Worm (Caenorhabditis elegans) whole organism, L2 larva: Measurements from ENCODE around the gene VM106R.1.

Experiments used
- Y55F3AM.14 ChIP-seq: fragments of 200-800 bp; sonication (Bioruptor generic); optimal IDR thresholded peaks from 2 replicates; lab custom pipeline; 2018; ENCODE audit warnings: mild to moderate bottlenecking, missing genetic modification characterization, missing compliant biosample characterization
- aly-2 ChIP-seq: fragments of 150-350 bp; optimal IDR thresholded peaks from 2 replicates; lab custom pipeline; 2014; ENCODE audit warnings: missing biosample characterization, missing genetic modification characterization
- ama-1 ChIP-seq: fragments of 150-350 bp; optimal IDR thresholded peaks from 2 replicates; lab custom pipeline; 2018; ENCODE audit warnings: inconsistent platforms
- ceh-16 ChIP-seq: fragments of 150-350 bp; optimal IDR thresholded peaks from 2 replicates; lab custom pipeline; 2014; ENCODE audit warnings: missing biosample characterization, missing genetic modification characterization
- elt-3 ChIP-seq: sonication (generic microtip); optimal IDR thresholded peaks from 2 replicates; lab custom pipeline; 2017; ENCODE audit warnings: missing biosample characterization, missing genetic modification characterization
- fos-1 ChIP-seq: fragments of 150-350 bp; optimal IDR thresholded peaks from 2 replicates; lab custom pipeline; 2014; ENCODE audit warnings: missing biosample characterization, missing genetic modification characterization
- lin-39 ChIP-seq: fragments of 150-350 bp; optimal IDR thresholded peaks from 2 replicates; lab custom pipeline; 2014; ENCODE audit warnings: missing biosample characterization, missing genetic modification reagents, missing genetic modification characterization
- lsy-2 ChIP-seq, 2 experiments: fragments of 150-350 bp in 1 of 2; sonication (generic microtip) in 1 of 2; optimal IDR thresholded peaks; 2 replicates each; lab custom pipeline; 2014 to 2017; ENCODE audit warnings: missing biosample characterization in 2 of 2, missing genetic modification characterization in 2 of 2
- nhr-11 ChIP-seq: fragments of 150-350 bp; optimal IDR thresholded peaks from 2 replicates; lab custom pipeline; 2014; ENCODE audit warnings: missing biosample characterization, missing genetic modification characterization
- nhr-77 ChIP-seq: fragments of 150-350 bp; optimal IDR thresholded peaks from 2 replicates; lab custom pipeline; 2014; ENCODE audit warnings: missing biosample characterization, missing genetic modification characterization
- sma-9 ChIP-seq, 2 experiments: fragments of 150-350 bp in 1 of 2; sonication (generic microtip) in 1 of 2; optimal IDR thresholded peaks; 2 replicates each; lab custom pipeline; 2014 to 2016; ENCODE audit warnings: missing genetic modification characterization in 2 of 2, mild to moderate bottlenecking in 1 of 2, missing biosample characterization in 1 of 2, missing compliant biosample characterization in 1 of 2, missing genetic modification reagents in 1 of 2, moderate library complexity in 1 of 2
- unc-39 ChIP-seq: fragments of 150-350 bp; optimal IDR thresholded peaks from 2 replicates; lab custom pipeline; 2014; ENCODE audit warnings: missing biosample characterization, missing genetic modification characterization
- unc-62 ChIP-seq: fragments of 150-350 bp; optimal IDR thresholded peaks from 2 replicates; lab custom pipeline; 2014; ENCODE audit warnings: missing biosample characterization, missing genetic modification reagents, missing genetic modification characterization
- zag-1 ChIP-seq: fragments of 150-350 bp; optimal IDR thresholded peaks from 2 replicates; lab custom pipeline; 2014; ENCODE audit warnings: missing biosample characterization, missing genetic modification characterization

DNA sequence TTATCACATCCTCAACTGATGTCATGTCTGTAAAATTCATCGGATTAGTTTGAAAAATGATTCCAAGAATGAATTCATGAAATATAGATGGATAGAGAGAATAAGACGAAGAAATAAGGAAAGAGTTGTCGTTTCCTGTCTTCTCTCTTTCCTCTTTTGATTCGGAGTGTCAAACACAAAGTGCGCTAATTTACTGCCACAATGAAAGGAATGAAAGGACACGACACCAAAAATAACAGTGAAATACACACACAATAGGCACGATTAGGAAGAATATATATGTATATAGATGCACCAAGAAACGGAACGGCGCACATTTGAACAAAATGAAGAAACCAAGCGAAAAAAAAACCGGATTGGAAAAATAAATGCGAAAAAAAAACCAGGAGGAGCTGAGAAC lies at the start of gene VM106R.1:
- TF ChIP-seq elt-3 (tag; lab: Kevin White, UChicago), result no peak
- no peak for TF ChIP-seq ama-1 (lab: Kevin White, UChicago)
- no peak for TF ChIP-seq nhr-77 (tag; lab: Kevin White, UChicago)
- TF ChIP-seq unc-62, result no peak
- no peak for TF ChIP-seq ceh-16 (tag; lab: Kevin White, UChicago)
- TF ChIP-seq fos-1 (tag; lab: Kevin White, UChicago), result no peak
- no peak for TF ChIP-seq aly-2
- no peak for TF ChIP-seq nhr-11
- no peak for TF ChIP-seq lsy-2 (tag; optimal IDR thresholded peaks at IDR 0.05; lab: Kevin White, UChicago)
- no peak for TF ChIP-seq unc-39 (tag; lab: Kevin White, UChicago)
- TF ChIP-seq zag-1 (tag; lab: Kevin White, UChicago), result no peak
- no peak for TF ChIP-seq lin-39 (tag; lab: Kevin White, UChicago)
- no peak for TF ChIP-seq sma-9 (GFP tag; optimal IDR thresholded peaks at IDR 0.05; lab: Kevin White, UChicago)
- no peak for TF ChIP-seq sma-9 (tag; optimal IDR thresholded peaks at IDR 0.05; lab: Kevin White, UChicago)
- no peak for TF ChIP-seq Y55F3AM.14 (GFP tag; lab: Kevin White, UChicago)
